Worm (Caenorhabditis elegans): ENCODE measurements around the gene mrpl-21.

DNA sequence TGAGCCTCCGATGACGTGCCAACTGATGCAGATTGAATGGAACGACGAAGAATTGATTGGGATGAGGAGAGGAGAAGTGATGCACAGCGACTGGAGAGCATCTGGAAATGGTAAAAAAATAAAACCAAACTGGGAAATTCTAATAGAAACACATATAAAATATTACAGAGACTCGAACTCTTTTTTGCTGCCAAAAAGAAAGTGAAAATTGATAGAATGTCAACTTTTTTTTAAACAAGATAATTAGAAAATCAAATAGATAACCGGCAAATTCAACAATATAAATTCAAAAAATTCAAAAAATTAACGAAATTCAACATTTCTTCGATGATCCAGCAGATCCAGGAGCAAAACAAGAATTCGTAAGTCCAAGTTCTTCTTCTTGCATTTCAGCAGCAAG lies at the start of gene mrpl-21:
- TF ChIP-seq dao-5 (tag; optimal IDR thresholded peaks at IDR 0.05) (no peak), him-1 (tag; optimal IDR thresholded peaks at IDR 0.05) (no peak), W03F9.2 (tag; optimal IDR thresholded peaks at IDR 0.05) (no peak)

Data from whole organism, L4/young adult.